Worm (Caenorhabditis elegans): ENCODE data around the gene Y75B8A.25.
A peak's percentile ranks its signal among the peaks of the same experiment; 100 is the strongest.

The Y75B8A.25 gene

ce11 chrIII:12250114-12250792 lies 23.6 kb upstream of the Y75B8A.25 start, which contains the start of the genes tim-1 and Y75B8A.23 (continued):
- TF ChIP-seq somi-1 (GFP tag; optimal IDR thresholded peaks at IDR 0.05): peak; percentile 33
- TF ChIP-seq egl-18 (GFP tag; IDR thresholded peaks at IDR 0.05): peak; percentile 63; the same call in 1 of the 2 replicates
- TF ChIP-seq egrh-3 (GFP tag; IDR thresholded peaks at IDR 0.05): peak; percentile 69
- peak; percentile 77 for TF ChIP-seq xnd-1 (tag; optimal IDR thresholded peaks at IDR 0.05)
- peak; percentile 89 for TF ChIP-seq attf-5 (GFP tag; optimal IDR thresholded peaks at IDR 0.05)
- TF ChIP-seq C06A6.2 (GFP tag; conservative IDR thresholded peaks at IDR 0.05): peak; percentile 81
- TF ChIP-seq chd-7 (tag; optimal IDR thresholded peaks at IDR 0.05): peak; percentile 78
- TF ChIP-seq F23B12.7 (tag; optimal IDR thresholded peaks at IDR 0.05; ENCODE audit: insufficient read depth): peak; percentile 96
- TF ChIP-seq hrde-1 (tag; optimal IDR thresholded peaks at IDR 0.05; ENCODE audit: borderline replicate concordance): peak; percentile 65
- TF ChIP-seq zim-3 (tag; optimal IDR thresholded peaks at IDR 0.05): peak; percentile 59
- TF ChIP-seq T07F8.4 (tag; optimal IDR thresholded peaks at IDR 0.05): peak; percentile 54
- TF ChIP-seq K12H6.12 (tag; optimal IDR thresholded peaks at IDR 0.05): peak; percentile 81
- peak; percentile 89 for TF ChIP-seq madf-3 (GFP tag; IDR thresholded peaks at IDR 0.05)
- peak; percentile 97 for TF ChIP-seq dox-1 (GFP tag; IDR thresholded peaks at IDR 0.05)
- peak; percentile 30 for TF ChIP-seq B0261.1 (tag; optimal IDR thresholded peaks at IDR 0.05)
- no peak; the same call in 1 of the 2 replicates for TF ChIP-seq Y79H2A.3 (GFP tag; conservative IDR thresholded peaks at IDR 0.05)
- peak; percentile 44 for TF ChIP-seq T26A5.8 (tag; optimal IDR thresholded peaks at IDR 0.05)
- TF ChIP-seq F39B2.1 (GFP tag; IDR thresholded peaks at IDR 0.05): peak; percentile 72; the same call in 1 of the 2 replicates
- TF ChIP-seq ceh-79 (tag; optimal IDR thresholded peaks at IDR 0.05): peak; percentile 45
- no peak for TF ChIP-seq tbx-9 (tag; optimal IDR thresholded peaks at IDR 0.05; ENCODE audit: borderline replicate concordance)
- TF ChIP-seq ets-4 (GFP tag; optimal IDR thresholded peaks at IDR 0.05): peak; percentile 14
- peak; percentile 82 for TF ChIP-seq hmg-20 (GFP tag; IDR thresholded peaks at IDR 0.05)
- peak; percentile 86 for TF ChIP-seq egl-44 (GFP tag; IDR thresholded peaks at IDR 0.05)
- peak; percentile 58 for TF ChIP-seq F57C9.4 (tag; optimal IDR thresholded peaks at IDR 0.05)
- peak; percentile 97 for TF ChIP-seq F49E8.2 (tag; optimal IDR thresholded peaks at IDR 0.05; ENCODE audit: insufficient read depth)
- no peak for TF ChIP-seq hlh-26 (GFP tag; conservative IDR thresholded peaks at IDR 0.05)
- TF ChIP-seq repo-1 (tag; optimal IDR thresholded peaks at IDR 0.05): peak; percentile 92
- TF ChIP-seq snpc-4 (GFP tag; optimal IDR thresholded peaks at IDR 0.05): peak; percentile 99
- TF ChIP-seq snpc-4 (tag; optimal IDR thresholded peaks at IDR 0.05): peak; percentile 100
- peak; percentile 89 for TF ChIP-seq ceh-100 (GFP tag; IDR thresholded peaks at IDR 0.05)
- TF ChIP-seq F57A8.1 (GFP tag; optimal IDR thresholded peaks at IDR 0.05): no peak
- TF ChIP-seq B0336.3 (GFP tag; IDR thresholded peaks at IDR 0.05): peak; percentile 95
- peak; percentile 68 to 84 for TF ChIP-seq let-607 (tag; optimal IDR thresholded peaks at IDR 0.05)
- peak; percentile 78; the same call in 1 of the 2 replicates for TF ChIP-seq lin-26 (GFP tag; IDR thresholded peaks at IDR 0.05)
- TF ChIP-seq mxl-1 (tag; optimal IDR thresholded peaks at IDR 0.05): no peak
- TF ChIP-seq ztf-25 (GFP tag; IDR thresholded peaks at IDR 0.05): no peak
- TF ChIP-seq F52B5.7 (tag; optimal IDR thresholded peaks at IDR 0.05): peak; percentile 86
- peak; percentile 94 for TF ChIP-seq mcd-1 (GFP tag; IDR thresholded peaks at IDR 0.05)
- peak; percentile 93 for TF ChIP-seq dpff-1 (tag; optimal IDR thresholded peaks at IDR 0.05)
- TF ChIP-seq madf-6 (GFP tag; IDR thresholded peaks at IDR 0.05): peak; percentile 95
- peak; percentile 2 to 95 (median 73) for TF ChIP-seq lin-35 (GFP tag; optimal IDR thresholded peaks at IDR 0.05)
- peak; percentile 100 for TF ChIP-seq D2030.7 (GFP tag; IDR thresholded peaks at IDR 0.05)
- no peak for TF ChIP-seq ZK185.1 (tag; optimal IDR thresholded peaks at IDR 0.05; ENCODE audit: poor library complexity, severe bottlenecking)
- TF ChIP-seq attf-6 (GFP tag; IDR thresholded peaks at IDR 0.05): peak; percentile 99
- TF ChIP-seq akir-1 (GFP tag; optimal IDR thresholded peaks at IDR 0.05): peak; percentile 81
- TF ChIP-seq nhr-27 (tag; optimal IDR thresholded peaks at IDR 0.05): peak; percentile 13
- TF ChIP-seq nhr-80 (tag; optimal IDR thresholded peaks at IDR 0.05): peak; percentile 51

Measured in whole organism, young adult.